Fruit fly (Drosophila melanogaster): ENCODE measurements around the gene FoxK.

FoxK gene

dm6 chr3L:11119396-11119900 lies 1.1 kb downstream of the FoxK start (continued):
- TF ChIP-seq slp2 (GFP tag; optimal IDR thresholded peaks at IDR 0.05) (no peak), bbx (GFP tag; IDR thresholded peaks at IDR 0.05; ENCODE audit: partially characterized antibody) (peak; percentile 49), CG14965 (GFP tag; optimal IDR thresholded peaks at IDR 0.05; ENCODE audit: borderline replicate concordance) (no peak), Gsc (GFP tag; IDR thresholded peaks at IDR 0.05) (no peak), CG7372 (GFP tag; IDR thresholded peaks at IDR 0.05) (no peak), mirr (GFP tag; optimal IDR thresholded peaks at IDR 0.05) (no peak), Hand (GFP tag; optimal IDR thresholded peaks at IDR 0.05) (no peak), Hsf (GFP tag; optimal IDR thresholded peaks at IDR 0.05) (no peak), sqz (GFP tag; optimal IDR thresholded peaks at IDR 0.05) (no peak), CG2199 (GFP tag; IDR thresholded peaks at IDR 0.05) (peak; percentile 57; the same call in 1 of the 3 replicates), Gug (GFP tag; IDR thresholded peaks at IDR 0.05) (peak; percentile 40; the same call in 1 of the 4 replicates), CG8290 (GFP tag; optimal IDR thresholded peaks at IDR 0.05) (no peak), CG8290 (tag; optimal IDR thresholded peaks at IDR 0.05) (peak in 1 of 2 experiments; percentile 59), CG6254 (GFP tag; optimal IDR thresholded peaks at IDR 0.05) (no peak), CG2889 (GFP tag; IDR thresholded peaks at IDR 0.05) (no peak), peb (GFP tag; IDR thresholded peaks at IDR 0.05) (no peak), da (GFP tag; optimal IDR thresholded peaks at IDR 0.05) (no peak), CG1832 (GFP tag; optimal IDR thresholded peaks at IDR 0.05) (no peak), NfI (GFP tag; optimal IDR thresholded peaks at IDR 0.05) (no peak), gsb (GFP tag; IDR thresholded peaks at IDR 0.05) (no peak; the same call in 1 of the 2 replicates), CG18764 (GFP tag; optimal IDR thresholded peaks at IDR 0.05) (no peak), CG4730 (GFP tag; IDR thresholded peaks at IDR 0.05) (0 out of 2 replicates have a peak, but pooled peaks have one; percentile 10), CG18476 (GFP tag; optimal IDR thresholded peaks at IDR 0.05) (no peak), lov (optimal IDR thresholded peaks at IDR 0.05) (no peak), lov (GFP tag; IDR thresholded peaks at IDR 0.05) (peak; percentile 35; the same call in 1 of the 3 replicates), chif (GFP tag; optimal IDR thresholded peaks at IDR 0.05) (no peak), Antp (GFP tag; optimal IDR thresholded peaks at IDR 0.05) (peak; percentile 29), CG4404 (GFP tag; IDR thresholded peaks at IDR 0.05) (0 out of 2 replicates have a peak, but pooled peaks have one; percentile 10), mld (GFP tag; IDR thresholded peaks at IDR 0.05; ENCODE audit: partially characterized antibody) (no peak), CG2120 (GFP tag; optimal IDR thresholded peaks at IDR 0.05) (no peak), Neu2 (GFP tag; optimal IDR thresholded peaks at IDR 0.05; ENCODE audit: borderline replicate concordance) (no peak), phol (tag; optimal IDR thresholded peaks at IDR 0.05) (no peak), ro (GFP tag; IDR thresholded peaks at IDR 0.05) (no peak), C15 (GFP tag; IDR thresholded peaks at IDR 0.05) (no peak), CG18619 (GFP tag; optimal IDR thresholded peaks at IDR 0.05) (no peak), CG13775 (GFP tag; optimal IDR thresholded peaks at IDR 0.05) (no peak), CG32532 (GFP tag; IDR thresholded peaks at IDR 0.05) (peak; percentile 63), CG8924 (tag; optimal IDR thresholded peaks at IDR 0.05) (no peak), CG4328 (GFP tag; optimal IDR thresholded peaks at IDR 0.05) (no peak), Hmr (GFP tag; optimal IDR thresholded peaks at IDR 0.05) (no peak), maf-S (GFP tag; optimal IDR thresholded peaks at IDR 0.05) (no peak), CG9876 (GFP tag; optimal IDR thresholded peaks at IDR 0.05) (no peak), CG34422 (GFP tag; IDR thresholded peaks at IDR 0.05) (no peak), repo (GFP tag; optimal IDR thresholded peaks at IDR 0.05) (no peak), ash1 (GFP tag; optimal IDR thresholded peaks at IDR 0.05) (no peak), CG11504 (tag; optimal IDR thresholded peaks at IDR 0.05) (no peak), Hey (tag; optimal IDR thresholded peaks at IDR 0.05) (no peak), Med (GFP tag) (peak; percentile 58), sug (tag; optimal IDR thresholded peaks at IDR 0.05) (peak; percentile 83), Elba2 (GFP tag; optimal IDR thresholded peaks at IDR 0.05) (no peak), CG11093 (GFP tag; IDR thresholded peaks at IDR 0.05) (no peak), dysf (GFP tag; IDR thresholded peaks at IDR 0.05) (peak; percentile 38; the same call in 1 of the 3 replicates)
